Fruit fly (Drosophila melanogaster) whole organism, embryonic: ENCODE results near the gene w.

Experiments used
- Ada2b ChIP-seq: fragments of 200-800 bp; sonication (Bioruptor generic); IDR thresholded peaks from 2 replicates; pipeline ENCODE4 v1.3.6; 2022; ENCODE audit warnings: missing biosample characterization, missing genetic modification characterization
- BtbVII ChIP-seq: fragments of 200-800 bp; sonication (Bioruptor generic); optimal IDR thresholded peaks from 3 replicates; lab custom pipeline; 2017; ENCODE audit warnings: missing biosample characterization, mild to moderate bottlenecking, missing genetic modification characterization
- C15 ChIP-seq: fragments of 200-800 bp; sonication (Bioruptor generic); IDR thresholded peaks from 3 replicates; pipeline ENCODE4 v1.3.6; 2022; ENCODE audit warnings: missing biosample characterization, missing genetic modification characterization
- CG11456 ChIP-seq: fragments of 200-800 bp; sonication (Bioruptor generic); IDR thresholded peaks from 3 replicates; pipeline ENCODE4 v1.3.6; 2022; ENCODE audit warnings: missing biosample characterization, missing genetic modification characterization
- CG12942 ChIP-seq: fragments of 200-800 bp; sonication (Bioruptor generic); optimal IDR thresholded peaks from 3 replicates; lab custom pipeline; 2016; ENCODE audit warnings: missing biosample characterization, missing genetic modification characterization
- CG14441 ChIP-seq: fragments of 200-800 bp; sonication (Bioruptor generic); IDR thresholded peaks from 2 replicates; pipeline ENCODE4 v1.3.6; 2022; ENCODE audit warnings: missing biosample characterization, missing genetic modification characterization
- CG14965 ChIP-seq: fragments of 200-800 bp; sonication (Bioruptor generic); optimal IDR thresholded peaks from 2 replicates; lab custom pipeline; 2016; ENCODE audit warnings: missing biosample characterization, missing genetic modification characterization, borderline replicate concordance
- CG15514 ChIP-seq: fragments of 200-800 bp; sonication (Bioruptor generic); optimal IDR thresholded peaks from 3 replicates; lab custom pipeline; 2017; ENCODE audit warnings: missing biosample characterization, missing genetic modification characterization, mild to moderate bottlenecking, moderate library complexity, missing genetic modification reagents
- CG1603 ChIP-seq: fragments of 200-800 bp; sonication (Bioruptor generic); optimal IDR thresholded peaks from 2 replicates; lab custom pipeline; 2019; ENCODE audit warnings: missing biosample characterization, mild to moderate bottlenecking, missing genetic modification characterization, moderate library complexity
- CG17186 ChIP-seq: fragments of 200-800 bp; sonication (Bioruptor generic); optimal IDR thresholded peaks from 3 replicates; lab custom pipeline; 2017; ENCODE audit warnings: missing biosample characterization, missing genetic modification reagents, missing genetic modification characterization
- CG31365 ChIP-seq: fragments of 200-800 bp; sonication (Bioruptor generic); optimal IDR thresholded peaks from 2 replicates; lab custom pipeline; 2018; ENCODE audit warnings: missing biosample characterization, mild to moderate bottlenecking, missing genetic modification characterization
- CG32532 ChIP-seq: fragments of 200-800 bp; sonication (Bioruptor generic); IDR thresholded peaks from 2 replicates; pipeline ENCODE4 v1.3.6; 2022; ENCODE audit warnings: missing biosample characterization, missing genetic modification characterization
- CG34422 ChIP-seq: fragments of 200-800 bp; sonication (Bioruptor generic); IDR thresholded peaks from 3 replicates; pipeline ENCODE4 v1.3.6; 2022; ENCODE audit warnings: missing biosample characterization, missing genetic modification characterization
- CG3995 ChIP-seq: fragments of 200-800 bp; sonication (Bioruptor generic); optimal IDR thresholded peaks from 3 replicates; lab custom pipeline; 2016; ENCODE audit warnings: missing biosample characterization, missing genetic modification characterization
- CG4282 ChIP-seq: fragments of 200-800 bp; sonication (Bioruptor generic); optimal IDR thresholded peaks from 2 replicates; lab custom pipeline; 2016; ENCODE audit warnings: missing biosample characterization, missing genetic modification characterization
- CG4730 ChIP-seq: fragments of 200-800 bp; sonication (Bioruptor generic); IDR thresholded peaks from 2 replicates; pipeline ENCODE4 v1.3.6; 2022; ENCODE audit warnings: missing biosample characterization, missing genetic modification characterization
- CG5953 ChIP-seq: fragments of 200-800 bp; sonication (Bioruptor generic); IDR thresholded peaks from 2 replicates; pipeline ENCODE4 v1.3.6; 2022; ENCODE audit warnings: missing biosample characterization, missing genetic modification characterization
- CG6765 ChIP-seq: fragments of 200-800 bp; sonication (Bioruptor generic); optimal IDR thresholded peaks from 3 replicates; lab custom pipeline; 2017; ENCODE audit warnings: missing biosample characterization, mild to moderate bottlenecking, missing genetic modification characterization
- CG9609 ChIP-seq: fragments of 200-800 bp; sonication (Bioruptor generic); optimal IDR thresholded peaks from 3 replicates; lab custom pipeline; 2016; ENCODE audit warnings: missing biosample characterization, missing genetic modification characterization
- CG9932 ChIP-seq: fragments of 200-800 bp; sonication (Bioruptor generic); IDR thresholded peaks from 2 replicates; pipeline ENCODE4 v1.3.6; 2022; ENCODE audit warnings: missing biosample characterization, missing genetic modification characterization
- Dek ChIP-seq: fragments of 200-800 bp; sonication (Bioruptor generic); optimal IDR thresholded peaks from 3 replicates; lab custom pipeline; 2019; ENCODE audit warnings: missing biosample characterization, mild to moderate bottlenecking, missing genetic modification characterization, moderate library complexity
- Dll ChIP-seq: fragments of 200-800 bp; sonication (Bioruptor generic); IDR thresholded peaks from 4 replicates; pipeline ENCODE4 v1.3.6; 2022; ENCODE audit warnings: missing biosample characterization, missing genetic modification characterization; ENCODE audit not compliant: partially characterized antibody
- Doc2 ChIP-seq: fragments of 200-800 bp; sonication (Bioruptor generic); IDR thresholded peaks from 2 replicates; pipeline ENCODE4 v1.3.6; 2022; ENCODE audit warnings: missing biosample characterization, missing genetic modification characterization
- Dp ChIP-seq: fragments of 200-800 bp; sonication (Bioruptor generic); optimal IDR thresholded peaks from 2 replicates; lab custom pipeline; 2018; ENCODE audit warnings: missing biosample characterization, mild to moderate bottlenecking, missing genetic modification characterization, moderate library complexity
- Gug ChIP-seq: fragments of 200-800 bp; sonication (Bioruptor generic); IDR thresholded peaks from 4 replicates; pipeline ENCODE4 v1.3.6; 2022; ENCODE audit warnings: missing biosample characterization, missing genetic modification characterization
- H2.0 ChIP-seq: fragments of 200-800 bp; sonication (Bioruptor generic); IDR thresholded peaks from 2 replicates; pipeline ENCODE4 v1.3.6; 2022; ENCODE audit warnings: missing biosample characterization, missing genetic modification characterization
- Jarid2 ChIP-seq: fragments of 200-800 bp; sonication (Bioruptor generic); optimal IDR thresholded peaks from 3 replicates; lab custom pipeline; 2017; ENCODE audit warnings: mild to moderate bottlenecking, missing biosample characterization, missing genetic modification reagents, missing genetic modification characterization
- MTF-1 ChIP-seq: fragments of 200-800 bp; sonication (Bioruptor generic); optimal IDR thresholded peaks from 2 replicates; lab custom pipeline; 2018; ENCODE audit warnings: missing biosample characterization, mild to moderate bottlenecking, missing genetic modification characterization, borderline replicate concordance
- Opbp ChIP-seq: fragments of 200-800 bp; sonication (Bioruptor generic); IDR thresholded peaks from 3 replicates; pipeline ENCODE4 v1.3.6; 2022; ENCODE audit warnings: missing biosample characterization, missing genetic modification characterization; ENCODE audit not compliant: partially characterized antibody
- Pdp1 ChIP-seq, 2 experiments: fragments of 200-800 bp; sonication (Bioruptor generic); optimal IDR thresholded peaks; 3 replicates each; lab custom pipeline; 2016; ENCODE audit warnings: missing biosample characterization in 2 of 2, missing genetic modification characterization in 2 of 2, mild to moderate bottlenecking in 1 of 2, moderate library complexity in 1 of 2
- Ptx1 ChIP-seq: fragments of 200-800 bp; sonication (Bioruptor generic); IDR thresholded peaks from 2 replicates; pipeline ENCODE4 v1.3.6; 2022; ENCODE audit warnings: missing biosample characterization, missing genetic modification characterization
- Scr ChIP-seq: fragments of 200-800 bp; sonication (Bioruptor generic); IDR thresholded peaks from 2 replicates; pipeline ENCODE4 v1.3.6; 2022; ENCODE audit warnings: missing biosample characterization, missing genetic modification characterization; ENCODE audit not compliant: partially characterized antibody
- al ChIP-seq: fragments of 200-800 bp; sonication (Bioruptor generic); IDR thresholded peaks from 2 replicates; pipeline ENCODE4 v1.3.6; 2022; ENCODE audit warnings: missing biosample characterization, missing genetic modification characterization
- cg ChIP-seq: fragments of 200-800 bp; sonication (Bioruptor generic); optimal IDR thresholded peaks from 3 replicates; lab custom pipeline; 2019; ENCODE audit warnings: missing biosample characterization, mild to moderate bottlenecking, missing genetic modification characterization, moderate library complexity
- chn ChIP-seq: fragments of 200-800 bp; sonication (Bioruptor generic); optimal IDR thresholded peaks from 2 replicates; lab custom pipeline; 2016; ENCODE audit warnings: missing biosample characterization, missing genetic modification characterization
- da ChIP-seq: fragments of 200-800 bp; sonication (Bioruptor generic); optimal IDR thresholded peaks from 2 replicates; lab custom pipeline; 2016; ENCODE audit warnings: missing biosample characterization, missing genetic modification characterization
- disco-r ChIP-seq: fragments of 200-800 bp; sonication (Bioruptor generic); optimal IDR thresholded peaks from 2 replicates; lab custom pipeline; 2016; ENCODE audit warnings: missing biosample characterization, missing genetic modification characterization
- dm ChIP-seq: fragments of 200-800 bp; sonication (Bioruptor generic); optimal IDR thresholded peaks from 3 replicates; lab custom pipeline; 2016; ENCODE audit warnings: missing biosample characterization, missing genetic modification characterization
- en ChIP-seq: fragments of 200-800 bp; sonication (Bioruptor generic); optimal IDR thresholded peaks from 2 replicates; lab custom pipeline; 2016; ENCODE audit warnings: missing biosample characterization, missing genetic modification characterization
- fd96Cb ChIP-seq: fragments of 200-800 bp; sonication (Bioruptor generic); optimal IDR thresholded peaks from 2 replicates; lab custom pipeline; 2018; ENCODE audit warnings: missing biosample characterization, mild to moderate bottlenecking, missing genetic modification characterization, moderate library complexity
- grau ChIP-seq: fragments of 200-800 bp; optimal IDR thresholded peaks from 3 replicates; lab custom pipeline; 2019; ENCODE audit warnings: missing biosample characterization, mild to moderate bottlenecking, missing genetic modification characterization, moderate library complexity
- her ChIP-seq: fragments of 200-800 bp; sonication (Bioruptor generic); optimal IDR thresholded peaks from 2 replicates; lab custom pipeline; 2016; ENCODE audit warnings: missing biosample characterization, missing genetic modification characterization
- lov ChIP-seq, 2 experiments: fragments of 200-800 bp in 1 of 2; fragments of >200 bp in 1 of 2; sonication (Bioruptor generic) in 1 of 2; IDR thresholded peaks in 1 of 2; optimal IDR thresholded peaks in 1 of 2; 2 replicates in 1 of 2; 3 replicates in 1 of 2; pipeline versions ENCODE4 v1.3.6 to Lab custom; 2017 to 2022; ENCODE audit warnings: missing biosample characterization in 1 of 2, missing genetic modification characterization in 1 of 2
- nau ChIP-seq: fragments of 200-800 bp; sonication (Bioruptor generic); optimal IDR thresholded peaks from 3 replicates; lab custom pipeline; 2017; ENCODE audit warnings: missing biosample characterization, mild to moderate bottlenecking, missing genetic modification characterization, missing genetic modification reagents
- p53 ChIP-seq: fragments of 200-800 bp; sonication (Bioruptor generic); optimal IDR thresholded peaks from 2 replicates; lab custom pipeline; 2016; ENCODE audit warnings: missing biosample characterization, missing genetic modification characterization
- seq ChIP-seq: fragments of 200-800 bp; sonication (Bioruptor generic); IDR thresholded peaks from 2 replicates; pipeline ENCODE4 v1.3.6; 2022; ENCODE audit warnings: missing biosample characterization, missing genetic modification characterization
- sqz ChIP-seq: fragments of 200-800 bp; sonication (Bioruptor generic); optimal IDR thresholded peaks from 3 replicates; lab custom pipeline; 2018; ENCODE audit warnings: missing biosample characterization, mild to moderate bottlenecking, missing genetic modification characterization
- tap ChIP-seq: fragments of 200-800 bp; optimal IDR thresholded peaks from 3 replicates; lab custom pipeline; 2019; ENCODE audit warnings: missing biosample characterization, mild to moderate bottlenecking, missing genetic modification characterization, moderate library complexity
- tgo ChIP-seq: fragments of 200-800 bp; sonication (Bioruptor generic); IDR thresholded peaks from 3 replicates; pipeline ENCODE4 v1.3.6; 2022; ENCODE audit warnings: missing biosample characterization, missing genetic modification characterization
- unpg ChIP-seq: fragments of 200-800 bp; sonication (Bioruptor generic); optimal IDR thresholded peaks from 3 replicates; lab custom pipeline; 2018; ENCODE audit warnings: missing biosample characterization, mild to moderate bottlenecking, missing genetic modification characterization, moderate library complexity

Gene w

dm6 chrX:2787267-2787666 lies 9.0 kb downstream of the w start (continued):
- peak; percentile 79; the same call in 2 of the 3 replicates for TF ChIP-seq tgo
- no peak for TF ChIP-seq CG14965 (GFP tag; lab: Kevin White, UChicago)
- peak; percentile 44 for TF ChIP-seq CG17186
- peak; percentile 29 for TF ChIP-seq disco-r
- TF ChIP-seq Ada2b (GFP tag; lab: Robert Waterston, UW), result peak; percentile 81
- no peak for TF ChIP-seq Doc2 (GFP tag; lab: Robert Waterston, UW)
- TF ChIP-seq en (GFP tag; lab: Kevin White, UChicago), result peak; percentile 22
- peak; percentile 67 for TF ChIP-seq sqz
- peak; percentile 17 for TF ChIP-seq dm (GFP tag; lab: Kevin White, UChicago)
- TF ChIP-seq Gug (GFP tag; lab: Robert Waterston, UW), result peak; percentile 72
- TF ChIP-seq CG32532 (GFP tag; lab: Robert Waterston, UW), result peak; percentile 79
- peak; percentile 12 to 88 for TF ChIP-seq Pdp1 (GFP tag; optimal IDR thresholded peaks at IDR 0.05; lab: Kevin White, UChicago)
- TF ChIP-seq Scr, result no peak
- TF ChIP-seq al, result peak; percentile 72
- peak; percentile 55 for TF ChIP-seq Jarid2 (GFP tag; lab: Kevin White, UChicago)
- TF ChIP-seq CG5953 (GFP tag; lab: Robert Waterston, UW), result peak; percentile 70
- peak; percentile 84 for TF ChIP-seq CG14441 (GFP tag; lab: Robert Waterston, UW)
- peak; percentile 86 for TF ChIP-seq unpg (GFP tag; lab: Kevin White, UChicago)
- TF ChIP-seq CG3995 (GFP tag; lab: Kevin White, UChicago), result peak; percentile 42
- peak; percentile 78 for TF ChIP-seq H2.0 (GFP tag; lab: Robert Waterston, UW)
- TF ChIP-seq grau (tag; lab: Kevin White, UChicago), result peak; percentile 89
- TF ChIP-seq C15, result no peak; the same call in 2 of the 3 replicates
- no peak for TF ChIP-seq CG4282 (GFP tag; lab: Kevin White, UChicago)
- TF ChIP-seq CG31365 (tag; lab: Kevin White, UChicago), result peak; percentile 24
- peak; percentile 73 for TF ChIP-seq CG4730 (GFP tag; lab: Robert Waterston, UW)
- TF ChIP-seq tap (tag; lab: Kevin White, UChicago), result peak; percentile 80
- TF ChIP-seq BtbVII, result peak; percentile 86
- TF ChIP-seq CG6765 (GFP tag; lab: Kevin White, UChicago), result peak; percentile 80
- no peak for TF ChIP-seq Dp
- TF ChIP-seq Dll (GFP tag; lab: Robert Waterston, UW), result no peak
- TF ChIP-seq da (GFP tag; lab: Kevin White, UChicago), result peak; percentile 9
- TF ChIP-seq chn (GFP tag; lab: Kevin White, UChicago), result peak; percentile 68
- peak; percentile 84 for TF ChIP-seq fd96Cb (tag; lab: Kevin White, UChicago)
- TF ChIP-seq CG12942 (GFP tag; lab: Kevin White, UChicago), result peak; percentile 56
- peak; percentile 43 for TF ChIP-seq MTF-1
- peak; percentile 74 for TF ChIP-seq Dek (tag; lab: Kevin White, UChicago)
- TF ChIP-seq lov (optimal IDR thresholded peaks at IDR 0.05; lab: Kevin White, UChicago), result no peak
- peak; percentile 54; the same call in 1 of the 3 replicates for TF ChIP-seq lov (GFP tag; IDR thresholded peaks at IDR 0.05; lab: Robert Waterston, UW)
- peak; percentile 82 for TF ChIP-seq nau (GFP tag; lab: Kevin White, UChicago)
- TF ChIP-seq CG11456 (GFP tag; lab: Robert Waterston, UW), result peak; percentile 70; the same call in 1 of the 3 replicates
- peak; percentile 92 for TF ChIP-seq seq (GFP tag; lab: Robert Waterston, UW)
- peak; percentile 21 for TF ChIP-seq p53 (GFP tag; lab: Kevin White, UChicago)
- TF ChIP-seq Ptx1 (GFP tag; lab: Robert Waterston, UW), result peak; percentile 88
- TF ChIP-seq CG34422, result no peak; the same call in none of the 3 replicates
- TF ChIP-seq CG9932, result peak; percentile 68
- peak; percentile 46 for TF ChIP-seq CG9609 (GFP tag; lab: Kevin White, UChicago)
- TF ChIP-seq her (GFP tag; lab: Kevin White, UChicago), result no peak
- peak; percentile 72 for TF ChIP-seq CG1603 (tag; lab: Kevin White, UChicago)
- no peak for TF ChIP-seq Opbp (GFP tag; lab: Robert Waterston, UW)
- peak; percentile 68 for TF ChIP-seq CG15514
- peak; percentile 46 for TF ChIP-seq cg (GFP tag; lab: Kevin White, UChicago)
